Fruit fly (Drosophila melanogaster): Measurements from ENCODE around the gene CG14715.

Gene CG14715

DNA sequence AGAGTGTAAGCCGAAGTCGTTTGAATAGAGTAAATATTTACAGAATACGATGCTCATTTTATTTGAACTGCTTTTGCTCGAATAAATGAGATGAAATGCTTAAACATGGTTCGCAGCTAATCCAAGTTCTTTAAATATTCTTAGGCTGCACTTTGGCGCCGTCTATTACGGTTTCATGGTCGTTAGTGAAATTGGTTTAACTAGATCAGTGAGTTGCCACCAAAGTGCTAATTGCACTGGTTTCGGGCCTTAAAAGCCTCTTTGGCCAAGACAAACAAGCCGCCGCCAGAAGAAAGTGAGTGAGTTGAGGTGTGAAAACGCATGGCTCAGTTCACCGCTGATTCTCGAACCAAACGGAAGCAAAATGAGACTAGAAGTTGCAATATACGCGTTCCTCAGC lies 37.4 kb downstream of the CG14715 start, which contains the start of gene CG14720:
TSS of gene CG14720 (plus strand) at position 301 of the 400 bp plus-strand sequence.
- TF ChIP-seq Hr83 (GFP tag; optimal IDR thresholded peaks at IDR 0.05; ENCODE audit: poor library complexity, severe bottlenecking), result no peak
- TF ChIP-seq Vsx2 (GFP tag; optimal IDR thresholded peaks at IDR 0.05; ENCODE audit: partially characterized antibody), result no peak
- TF ChIP-seq CG32264 (GFP tag; optimal IDR thresholded peaks at IDR 0.05), result no peak
- no peak for TF ChIP-seq GATAd (GFP tag; optimal IDR thresholded peaks at IDR 0.05)
- no peak for TF ChIP-seq HLH106 (tag; optimal IDR thresholded peaks at IDR 0.05)
- TF ChIP-seq Dif (GFP tag; optimal IDR thresholded peaks at IDR 0.05; ENCODE audit: partially characterized antibody), result no peak
- TF ChIP-seq tai (GFP tag; optimal IDR thresholded peaks at IDR 0.05), result no peak
- no peak for TF ChIP-seq foxo (GFP tag; optimal IDR thresholded peaks at IDR 0.05)
- TF ChIP-seq fru (GFP tag; optimal IDR thresholded peaks at IDR 0.05), result no peak
- TF ChIP-seq CG9705 (GFP tag; optimal IDR thresholded peaks at IDR 0.05), result no peak
- no peak for TF ChIP-seq ey (GFP tag; optimal IDR thresholded peaks at IDR 0.05)
- no peak for TF ChIP-seq dmrt93B (GFP tag; optimal IDR thresholded peaks at IDR 0.05)
- TF ChIP-seq N (GFP tag; optimal IDR thresholded peaks at IDR 0.05), result no peak
- TF ChIP-seq usp (GFP tag; optimal IDR thresholded peaks at IDR 0.05), result no peak

DNA sequence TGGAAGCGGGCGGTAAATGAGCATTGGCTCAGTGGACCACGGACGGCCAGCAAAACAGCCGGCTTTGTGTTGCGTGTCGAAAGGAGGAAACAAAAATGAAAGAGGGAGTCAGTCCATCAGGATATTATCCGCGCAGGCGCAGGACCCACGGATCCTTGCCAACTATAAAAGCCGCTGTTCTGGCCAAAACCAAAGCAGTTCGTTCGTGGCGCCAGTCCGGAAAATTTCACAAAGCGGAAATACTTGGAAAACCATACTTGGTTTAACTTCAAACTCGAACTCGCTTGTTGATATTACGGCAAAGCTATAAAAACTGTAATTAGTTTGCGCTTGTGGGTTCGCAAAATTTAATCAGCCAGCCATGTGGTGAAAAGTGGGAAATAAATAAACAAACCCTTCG lies 47.6 kb downstream of the CG14715 start, which contains the start of gene CG12594:
TSS of gene CG12594 (plus strand) at position 142 of the 400 bp plus-strand sequence.
- TF ChIP-seq Hr83 (GFP tag; optimal IDR thresholded peaks at IDR 0.05; ENCODE audit: poor library complexity, severe bottlenecking) (no peak), lola (GFP tag; optimal IDR thresholded peaks at IDR 0.05) (no peak), dmrt93B (GFP tag; optimal IDR thresholded peaks at IDR 0.05) (no peak), pan (optimal IDR thresholded peaks at IDR 0.05) (no peak), GATAd (GFP tag; optimal IDR thresholded peaks at IDR 0.05) (no peak), Vsx2 (GFP tag; optimal IDR thresholded peaks at IDR 0.05; ENCODE audit: partially characterized antibody) (no peak), rgr (GFP tag; optimal IDR thresholded peaks at IDR 0.05) (no peak), jim (GFP tag; optimal IDR thresholded peaks at IDR 0.05) (no peak), br (GFP tag; optimal IDR thresholded peaks at IDR 0.05) (no peak), Rel (GFP tag; optimal IDR thresholded peaks at IDR 0.05) (no peak), Rel (tag; optimal IDR thresholded peaks at IDR 0.05) (no peak), tai (GFP tag; optimal IDR thresholded peaks at IDR 0.05) (no peak), N (GFP tag; optimal IDR thresholded peaks at IDR 0.05) (no peak), OdsH (GFP tag; optimal IDR thresholded peaks at IDR 0.05) (no peak), sv (GFP tag; optimal IDR thresholded peaks at IDR 0.05) (no peak), Dfd (GFP tag; optimal IDR thresholded peaks at IDR 0.05) (no peak), dl (GFP tag; optimal IDR thresholded peaks at IDR 0.05; ENCODE audit: insufficient read depth in 1 of 2, partially characterized antibody in 2 of 2) (no peak)

All from whole organism, wandering third instar larva.